Worm (Caenorhabditis elegans) whole organism, L3 larva: ENCODE results near the gene F22F7.2.
"Not testable (repeated sequence)": the region's sequence is repeated elsewhere in the genome, so short reads cannot be mapped to it uniquely, and the experiment has no call there.

ENCODE experiments used
- R02D3.7 ChIP-seq: fragments of 150-350 bp; optimal IDR thresholded peaks from 2 replicates; lab custom pipeline; 2014; ENCODE audit warnings: missing biosample characterization, missing genetic modification characterization
- ZK546.5 ChIP-seq: sonication (generic microtip); optimal IDR thresholded peaks from 2 replicates; lab custom pipeline; 2017; ENCODE audit warnings: missing biosample characterization, missing genetic modification characterization
- aly-2 ChIP-seq: fragments of 150-350 bp; optimal IDR thresholded peaks from 2 replicates; lab custom pipeline; 2014; ENCODE audit warnings: missing biosample characterization, missing genetic modification characterization
- ceh-28 ChIP-seq: fragments of 150-350 bp; optimal IDR thresholded peaks from 2 replicates; lab custom pipeline; 2014; ENCODE audit warnings: missing biosample characterization, missing genetic modification reagents, missing genetic modification characterization
- ceh-82 ChIP-seq: fragments of 150-350 bp; optimal IDR thresholded peaks from 2 replicates; lab custom pipeline; 2014; ENCODE audit warnings: missing biosample characterization, missing genetic modification characterization
- ceh-9 ChIP-seq: sonication (generic microtip); optimal IDR thresholded peaks from 2 replicates; lab custom pipeline; 2018; ENCODE audit warnings: missing biosample characterization, missing genetic modification characterization
- daf-12 ChIP-seq: fragments of 150-350 bp; optimal IDR thresholded peaks from 2 replicates; lab custom pipeline; 2014; ENCODE audit warnings: missing biosample characterization, missing genetic modification reagents, missing genetic modification characterization
- egl-27 ChIP-seq: sonication (generic microtip); optimal IDR thresholded peaks from 4 replicates; lab custom pipeline; 2017; ENCODE audit warnings: missing biosample characterization, missing genetic modification reagents, missing genetic modification characterization
- egl-5 ChIP-seq: fragments of 150-350 bp; optimal IDR thresholded peaks from 2 replicates; lab custom pipeline; 2017; ENCODE audit warnings: missing biosample characterization, missing genetic modification reagents, missing genetic modification characterization, inconsistent platforms
- elt-3 ChIP-seq, 3 experiments: fragments of 150-350 bp in 1 of 3; sonication (generic microtip) in 2 of 3; optimal IDR thresholded peaks; 2 replicates in 2 of 3; 4 replicates in 1 of 3; lab custom pipeline; 2014 to 2017; ENCODE audit warnings: missing biosample characterization in 3 of 3, missing genetic modification characterization in 3 of 3
- eor-1 ChIP-seq, 2 experiments: fragments of 150-350 bp; optimal IDR thresholded peaks; 2 replicates each; lab custom pipeline; 2014 to 2018; ENCODE audit warnings: missing biosample characterization in 2 of 2, missing genetic modification characterization in 2 of 2
- fkh-10 ChIP-seq: sonication (generic microtip); optimal IDR thresholded peaks from 2 replicates; lab custom pipeline; 2017; ENCODE audit warnings: missing biosample characterization, missing genetic modification reagents, missing genetic modification characterization
- fos-1 ChIP-seq: fragments of 150-350 bp; optimal IDR thresholded peaks from 2 replicates; lab custom pipeline; 2014; ENCODE audit warnings: missing biosample characterization, missing genetic modification characterization
- jun-1 ChIP-seq: fragments of 150-350 bp; optimal IDR thresholded peaks from 2 replicates; lab custom pipeline; 2014; ENCODE audit warnings: missing biosample characterization, missing genetic modification reagents, missing genetic modification characterization
- lin-15B ChIP-seq: fragments of 150-350 bp; optimal IDR thresholded peaks from 2 replicates; lab custom pipeline; 2014; ENCODE audit warnings: missing biosample characterization, missing genetic modification characterization
- lin-39 ChIP-seq: fragments of 150-350 bp; optimal IDR thresholded peaks from 2 replicates; lab custom pipeline; 2018; ENCODE audit warnings: missing biosample characterization, missing genetic modification reagents, missing genetic modification characterization
- lsy-12 ChIP-seq: sonication (generic microtip); optimal IDR thresholded peaks from 2 replicates; lab custom pipeline; 2016; ENCODE audit warnings: mild to moderate bottlenecking, missing genetic modification characterization, missing compliant biosample characterization
- mdl-1 ChIP-seq: fragments of 150-350 bp; optimal IDR thresholded peaks from 2 replicates; lab custom pipeline; 2014; ENCODE audit warnings: missing biosample characterization, missing genetic modification characterization
- nfya-1 ChIP-seq: sonication (generic microtip); optimal IDR thresholded peaks from 2 replicates; lab custom pipeline; 2017; ENCODE audit warnings: missing genetic modification characterization, mild to moderate bottlenecking, missing compliant biosample characterization, antibody characterized with exemption, moderate library complexity; ENCODE audit not compliant: insufficient read depth
- nhr-12 ChIP-seq: fragments of 150-350 bp; optimal IDR thresholded peaks from 2 replicates; lab custom pipeline; 2014; ENCODE audit warnings: missing biosample characterization, missing genetic modification characterization
- nhr-25 ChIP-seq: sonication (generic microtip); optimal IDR thresholded peaks from 2 replicates; lab custom pipeline; 2017; ENCODE audit warnings: missing biosample characterization, missing genetic modification characterization
- nhr-28 ChIP-seq: fragments of 150-350 bp; optimal IDR thresholded peaks from 2 replicates; lab custom pipeline; 2014; ENCODE audit warnings: missing biosample characterization, missing genetic modification characterization
- nhr-67 ChIP-seq: fragments of 150-350 bp; optimal IDR thresholded peaks from 2 replicates; lab custom pipeline; 2014; ENCODE audit warnings: missing biosample characterization, missing genetic modification characterization
- nhr-77 ChIP-seq: fragments of 150-350 bp; optimal IDR thresholded peaks from 2 replicates; lab custom pipeline; 2014; ENCODE audit warnings: missing biosample characterization, missing genetic modification characterization
- pha-4 ChIP-seq: fragments of 150-350 bp; optimal IDR thresholded peaks from 2 replicates; lab custom pipeline; 2014; ENCODE audit warnings: missing biosample characterization, missing genetic modification reagents, missing genetic modification characterization
- pqm-1 ChIP-seq: fragments of 150-350 bp; optimal IDR thresholded peaks from 2 replicates; lab custom pipeline; 2017; ENCODE audit warnings: missing biosample characterization, missing genetic modification characterization, inconsistent platforms
- sea-2 ChIP-seq: fragments of 150-350 bp; sonication (generic microtip); optimal IDR thresholded peaks from 4 replicates; lab custom pipeline; 2014; ENCODE audit warnings: missing biosample characterization, missing genetic modification reagents, missing genetic modification characterization
- snpc-4 ChIP-seq: fragments of 150-350 bp; optimal IDR thresholded peaks from 2 replicates; lab custom pipeline; 2014; ENCODE audit warnings: missing biosample characterization, missing genetic modification characterization
- tbx-2 ChIP-seq: sonication (generic microtip); optimal IDR thresholded peaks from 2 replicates; lab custom pipeline; 2016; ENCODE audit warnings: mild to moderate bottlenecking, missing genetic modification characterization, missing compliant biosample characterization
- unc-62 ChIP-seq: fragments of 150-350 bp; sonication (generic microtip); optimal IDR thresholded peaks from 4 replicates; lab custom pipeline; 2014; ENCODE audit warnings: missing biosample characterization, missing genetic modification reagents, missing genetic modification characterization
- zag-1 ChIP-seq: fragments of 150-350 bp; optimal IDR thresholded peaks from 2 replicates; lab custom pipeline; 2014; ENCODE audit warnings: missing biosample characterization, missing genetic modification characterization
- ztf-11 ChIP-seq: fragments of 150-350 bp; optimal IDR thresholded peaks from 2 replicates; lab custom pipeline; 2014; ENCODE audit warnings: missing biosample characterization, missing genetic modification characterization

Gene F22F7.2

ce11 chrV:2085745-2086267, 36.8 kb upstream of the F22F7.2 start, which contains the start of gene F36F12.3:
F36F12.3 (plus strand) TSS chrV:2085795.
- not testable (repeated sequence) for TF ChIP-seq eor-1 (tag; optimal IDR thresholded peaks at IDR 0.05; lab: Kevin White, UChicago); ceh-9 (tag; lab: Kevin White, UChicago); daf-12 (tag; lab: Kevin White, UChicago)

DNA sequence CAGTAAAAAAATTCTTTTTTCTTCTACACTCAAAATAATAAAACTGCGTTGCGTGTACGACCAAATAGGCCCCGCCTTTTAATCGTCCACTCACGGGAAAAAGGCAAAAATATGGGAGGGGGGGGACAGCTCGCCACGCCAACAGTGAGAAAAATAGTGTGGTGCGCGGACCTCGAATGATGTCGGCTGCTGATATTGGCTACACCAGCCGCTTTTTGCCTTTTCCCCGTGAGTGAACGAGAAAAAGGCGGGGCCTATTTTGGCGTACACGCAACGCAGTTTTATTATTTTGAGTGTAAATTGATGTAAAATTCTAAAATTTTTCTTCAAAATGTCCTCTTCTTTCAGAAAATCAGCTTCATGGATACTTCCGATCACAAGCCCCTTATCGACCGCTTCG, 32.3 kb upstream of the F22F7.2 start, which contains the start of gene ztf-28:
TSS of gene ztf-28 (plus strand) at position 349 of the 400 bp plus-strand sequence.
- TF ChIP-seq nhr-77 (tag; lab: Kevin White, UChicago); jun-1; nfya-1 (tag; lab: Kevin White, UChicago): not testable (repeated sequence)
- TF ChIP-seq, all 47 proteins: peak for 0; not testable (repeated sequence) for 47

- TF ChIP-seq nhr-28 (tag; lab: Kevin White, UChicago) (no peak), eor-1 (tag; optimal IDR thresholded peaks at IDR 0.05; lab: Kevin White, UChicago) (no peak), aly-2 (tag; lab: Kevin White, UChicago) (no peak), ZK546.5 (tag; lab: Kevin White, UChicago) (no peak), ztf-11 (tag; lab: Kevin White, UChicago) (no peak), tbx-2 (tag; lab: Kevin White, UChicago) (no peak), ceh-82 (tag; lab: Kevin White, UChicago) (no peak), lsy-12 (tag; lab: Kevin White, UChicago) (no peak), nhr-77 (tag; lab: Kevin White, UChicago) (no peak), egl-27 (tag; lab: Kevin White, UChicago) (no peak), R02D3.7 (tag; lab: Kevin White, UChicago) (no peak), nfya-1 (tag; lab: Kevin White, UChicago) (no peak), mdl-1 (no peak)
Observed at ce11 chrV:2095204-2095603, 27.4 kb upstream of the F22F7.2 start, which contains the start of gene F36F12.2. F36F12.2 (minus strand) TSS chrV:2095304.

- TF ChIP-seq nhr-25 (tag; lab: Kevin White, UChicago) (no peak), zag-1 (tag; lab: Kevin White, UChicago) (no peak), fkh-10 (no peak), sea-2 (GFP tag; lab: Kevin White, UChicago) (no peak), nhr-67 (tag; lab: Kevin White, UChicago) (no peak)
Observed at ce11 chrV:2095772-2096171, 26.8 kb upstream of the F22F7.2 start, which contains the start of gene clec-207. clec-207 (plus strand) TSS chrV:2096072.

DNA sequence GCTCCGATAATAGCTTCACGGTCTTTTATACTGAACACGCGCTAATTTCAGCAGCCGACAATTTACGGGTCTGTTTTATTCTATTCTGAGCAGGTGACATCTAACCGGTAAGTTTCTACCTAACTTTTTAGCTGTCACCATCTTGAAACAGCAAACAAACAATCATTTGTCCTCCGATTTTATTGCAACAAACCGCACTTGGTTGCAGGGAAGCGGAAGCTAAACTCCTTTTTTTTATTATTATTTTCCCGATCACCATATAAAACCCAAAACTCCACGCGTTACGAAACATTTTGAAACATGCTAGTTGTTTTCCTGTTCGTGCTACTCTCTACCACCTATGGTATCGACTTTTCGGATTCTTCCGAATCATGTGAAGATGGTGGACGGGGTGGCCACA, 24.9 kb upstream of the F22F7.2 start, which contains the start of gene clec-208:
TSS of gene clec-208 (plus strand) at position 301 of the 400 bp plus-strand sequence.
- TF ChIP-seq mdl-1 = no peak
- no peak for TF ChIP-seq lin-15B (tag; lab: Kevin White, UChicago)
- no peak for TF ChIP-seq nhr-28 (tag; lab: Kevin White, UChicago)
- no peak for TF ChIP-seq ceh-28 (tag; lab: Kevin White, UChicago)
- no peak for TF ChIP-seq nhr-77 (tag; lab: Kevin White, UChicago)
- TF ChIP-seq fos-1 (tag; lab: Kevin White, UChicago) = no peak
- TF ChIP-seq egl-5 = no peak
- TF ChIP-seq pqm-1 (tag; lab: Kevin White, UChicago) = no peak
- no peak for TF ChIP-seq pha-4 (tag; lab: Kevin White, UChicago)
- no peak for TF ChIP-seq nhr-12 (tag; lab: Kevin White, UChicago)

DNA sequence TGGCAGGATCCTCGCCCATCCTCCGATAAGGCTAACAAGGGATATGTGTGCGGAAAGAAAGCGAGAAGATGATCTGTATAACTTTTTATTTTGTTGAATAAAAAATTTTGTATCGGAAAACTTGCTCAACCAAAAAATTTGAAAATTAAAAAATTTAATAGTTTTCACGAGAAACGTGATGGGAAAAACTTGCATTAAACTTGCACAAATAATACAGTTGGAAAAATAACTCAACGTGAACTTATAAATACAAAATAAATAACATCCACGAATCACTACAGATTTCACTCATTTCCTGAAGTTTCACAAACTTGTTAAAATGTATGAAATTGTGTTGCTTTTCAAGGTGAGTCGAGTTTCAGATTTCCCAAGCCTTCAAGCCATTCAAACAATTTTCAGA, 23.5 kb upstream of the F22F7.2 start, which contains the start of gene F36F12.7:
TSS of gene F36F12.7 (plus strand) at position 301 of the 400 bp plus-strand sequence.
- TF ChIP-seq zag-1 (tag; lab: Kevin White, UChicago) (no peak), snpc-4 (tag; lab: Kevin White, UChicago) (no peak), unc-62 (no peak), lin-39 (no peak), nhr-28 (tag; lab: Kevin White, UChicago) (no peak), nfya-1 (tag; lab: Kevin White, UChicago) (no peak), ceh-28 (tag; lab: Kevin White, UChicago) (no peak), ztf-11 (tag; lab: Kevin White, UChicago) (no peak), elt-3 (tag; optimal IDR thresholded peaks at IDR 0.05; lab: Kevin White, UChicago) (no peak)
